Fruit fly (Drosophila melanogaster) whole organism, prepupa: ENCODE data around the gene Tre1.

Experiments used
- CG4318 ChIP-seq: fragments of 200-800 bp; sonication (Bioruptor generic); optimal IDR thresholded peaks from 3 replicates; lab custom pipeline; 2017; ENCODE audit warnings: missing biosample characterization, mild to moderate bottlenecking, missing genetic modification characterization
- CG6854 ChIP-seq: fragments of 200-800 bp; sonication (Bioruptor generic); optimal IDR thresholded peaks from 2 replicates; lab custom pipeline; 2017; ENCODE audit warnings: missing biosample characterization, mild to moderate bottlenecking, missing genetic modification characterization
- Sox15 ChIP-seq: fragments of 200-800 bp; sonication (Bioruptor generic); optimal IDR thresholded peaks from 3 replicates; lab custom pipeline; 2016; ENCODE audit warnings: missing biosample characterization, missing genetic modification characterization
- esn ChIP-seq: fragments of 200-800 bp; sonication (Bioruptor generic); optimal IDR thresholded peaks from 2 replicates; lab custom pipeline; 2016; ENCODE audit warnings: missing biosample characterization, mild to moderate bottlenecking, missing genetic modification characterization, moderate library complexity

- TF ChIP-seq CG4318 (no peak), Sox15 (peak; percentile 54), esn (GFP tag; lab: Kevin White, UChicago) (peak; percentile 85), CG6854 (GFP tag; lab: Kevin White, UChicago) (peak; percentile 59)
These were observed 471 bp downstream of the Tre1 start for dm6 chrX:5679079-5679932.
